Worm (Caenorhabditis elegans): ENCODE results near the gene Y43F8C.7.
A peak's percentile ranks its signal among the peaks of the same experiment; 100 is the strongest.

Gene Y43F8C.7

DNA sequence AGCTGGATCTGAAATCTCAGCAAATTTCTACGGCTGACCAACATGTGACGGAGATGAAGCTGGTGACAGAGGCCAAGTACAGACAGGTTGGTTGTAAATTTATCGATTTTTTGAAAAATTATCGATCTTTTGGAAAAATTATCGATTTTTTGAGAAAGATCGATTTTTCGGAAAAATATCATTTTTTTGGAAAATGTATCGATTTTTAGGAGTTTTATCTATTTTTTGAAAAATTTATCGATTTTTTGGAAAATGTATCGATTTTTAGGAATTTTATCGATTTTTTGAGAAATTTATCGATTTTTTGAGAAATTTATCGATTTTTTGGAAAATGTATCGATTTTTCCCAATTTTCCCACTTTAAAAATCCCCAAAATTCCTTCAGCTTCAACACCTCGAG is 13.9 kb downstream of the Y43F8C.7 start:
- peak; percentile 67 for TF ChIP-seq drap-1 (GFP tag; optimal IDR thresholded peaks at IDR 0.05)
- no peak for TF ChIP-seq unc-62 (GFP tag; optimal IDR thresholded peaks at IDR 0.05)
- no peak for TF ChIP-seq zip-8 (tag; optimal IDR thresholded peaks at IDR 0.05)
- no peak for TF ChIP-seq mep-1 (tag; optimal IDR thresholded peaks at IDR 0.05)

DNA sequence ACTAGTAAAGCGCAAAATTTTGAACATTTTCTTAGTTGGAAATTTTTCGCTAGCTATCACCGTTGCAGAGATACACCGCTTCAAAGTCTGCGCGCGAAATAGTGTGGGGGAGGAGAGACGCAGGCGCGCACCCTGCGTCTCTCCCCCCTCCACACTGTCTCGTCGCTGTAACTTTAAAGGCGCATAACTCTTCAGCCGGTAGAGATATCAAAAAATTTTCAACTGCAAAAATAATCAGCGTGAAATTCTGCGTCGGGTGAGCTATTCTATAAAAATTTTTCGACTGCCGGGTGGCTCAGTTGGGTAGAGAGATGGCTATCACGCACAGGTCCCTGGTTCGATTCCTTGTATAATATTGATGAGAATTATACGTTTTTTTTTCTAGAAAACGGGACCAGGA is 14.3 kb downstream of the Y43F8C.7 start:
- TF ChIP-seq nhr-237 (tag; optimal IDR thresholded peaks at IDR 0.05) = no peak
- no peak for TF ChIP-seq unc-62 (GFP tag; optimal IDR thresholded peaks at IDR 0.05)
- no peak for TF ChIP-seq ham-2 (GFP tag; optimal IDR thresholded peaks at IDR 0.05)
- no peak for TF ChIP-seq nhr-76 (tag; optimal IDR thresholded peaks at IDR 0.05)
- TF ChIP-seq M03D4.4 (tag; optimal IDR thresholded peaks at IDR 0.05) = no peak
- TF ChIP-seq ces-1 (GFP tag; optimal IDR thresholded peaks at IDR 0.05) = no peak
- no peak for TF ChIP-seq unc-120 (tag; optimal IDR thresholded peaks at IDR 0.05; ENCODE audit: poor library complexity, severe bottlenecking)
- no peak for TF ChIP-seq lsy-2 (tag; optimal IDR thresholded peaks at IDR 0.05)
- no peak for TF ChIP-seq elt-3 (tag; optimal IDR thresholded peaks at IDR 0.05)
- TF ChIP-seq pha-4 (tag; optimal IDR thresholded peaks at IDR 0.05) = no peak
- no peak for TF ChIP-seq mls-2 (tag; optimal IDR thresholded peaks at IDR 0.05)
- TF ChIP-seq mab-5 (tag; optimal IDR thresholded peaks at IDR 0.05) = no peak

DNA sequence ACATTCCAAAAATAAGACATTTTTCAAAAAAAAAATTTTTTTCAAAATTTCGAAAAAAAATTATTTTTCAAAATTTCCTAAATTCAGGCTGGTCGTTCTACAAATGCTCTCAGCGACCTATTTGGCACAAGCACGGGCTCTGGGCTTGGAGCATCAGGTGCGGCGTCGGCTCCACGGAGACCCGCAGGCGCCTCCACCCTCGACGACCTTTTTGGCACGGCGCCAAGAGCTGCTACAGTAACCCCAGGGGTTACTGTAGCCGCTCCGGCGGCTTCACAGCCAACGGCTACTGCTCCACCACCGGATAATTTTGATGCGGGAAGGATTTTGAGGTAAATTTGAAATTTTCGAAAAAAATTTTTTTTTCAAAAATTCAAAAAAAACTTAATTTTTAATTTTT is 18.1 kb downstream of the Y43F8C.7 start:
- TF ChIP-seq mab-5 (tag; optimal IDR thresholded peaks at IDR 0.05) (no peak), flh-1 (GFP tag; optimal IDR thresholded peaks at IDR 0.05) (no peak), ceh-43 (GFP tag; optimal IDR thresholded peaks at IDR 0.05) (no peak), snpc-4 (tag; optimal IDR thresholded peaks at IDR 0.05) (no peak), drap-1 (GFP tag; optimal IDR thresholded peaks at IDR 0.05) (no peak), ceh-83 (GFP tag; optimal IDR thresholded peaks at IDR 0.05) (no peak), lsy-2 (tag; optimal IDR thresholded peaks at IDR 0.05) (no peak), ztf-11 (tag; optimal IDR thresholded peaks at IDR 0.05) (no peak), mep-1 (tag; optimal IDR thresholded peaks at IDR 0.05) (no peak), nhr-237 (tag; optimal IDR thresholded peaks at IDR 0.05) (no peak), nhr-28 (tag; optimal IDR thresholded peaks at IDR 0.05) (no peak), sem-2 (GFP tag; optimal IDR thresholded peaks at IDR 0.05) (no peak), tbx-8 (GFP tag; optimal IDR thresholded peaks at IDR 0.05) (no peak)

DNA sequence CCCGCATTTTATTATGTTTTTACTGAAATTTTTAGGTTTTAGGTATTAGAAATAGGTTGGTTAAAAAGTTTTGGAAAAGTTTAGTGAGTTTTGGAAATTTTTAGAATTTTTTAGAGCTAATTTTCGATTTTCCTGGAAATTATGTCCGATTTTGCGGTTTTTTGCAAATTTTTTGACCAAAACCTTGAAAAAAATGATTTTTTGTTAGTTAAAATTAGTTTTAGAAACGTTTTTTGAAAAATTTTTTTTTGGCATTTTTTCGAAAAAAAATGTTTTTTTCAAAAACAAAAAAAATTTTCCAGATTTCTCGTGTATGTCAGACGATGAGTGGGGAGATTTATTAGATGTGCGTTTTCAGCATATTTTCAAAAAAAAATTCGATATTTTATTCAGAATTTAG is 19.1 kb downstream of the Y43F8C.7 start, which contains the start of gene dyf-19:
Gene dyf-19 (plus strand): TSS at position 301 of the 400 bp plus-strand sequence.
- no peak for TF ChIP-seq ceh-83 (GFP tag; optimal IDR thresholded peaks at IDR 0.05)
- no peak for TF ChIP-seq bed-3 (GFP tag; optimal IDR thresholded peaks at IDR 0.05)
- no peak for TF ChIP-seq mep-1 (tag; optimal IDR thresholded peaks at IDR 0.05)
- TF ChIP-seq ztf-11 (tag; optimal IDR thresholded peaks at IDR 0.05) = no peak
- TF ChIP-seq ceh-43 (GFP tag; optimal IDR thresholded peaks at IDR 0.05) = no peak
- TF ChIP-seq flh-1 (GFP tag; optimal IDR thresholded peaks at IDR 0.05) = no peak

DNA sequence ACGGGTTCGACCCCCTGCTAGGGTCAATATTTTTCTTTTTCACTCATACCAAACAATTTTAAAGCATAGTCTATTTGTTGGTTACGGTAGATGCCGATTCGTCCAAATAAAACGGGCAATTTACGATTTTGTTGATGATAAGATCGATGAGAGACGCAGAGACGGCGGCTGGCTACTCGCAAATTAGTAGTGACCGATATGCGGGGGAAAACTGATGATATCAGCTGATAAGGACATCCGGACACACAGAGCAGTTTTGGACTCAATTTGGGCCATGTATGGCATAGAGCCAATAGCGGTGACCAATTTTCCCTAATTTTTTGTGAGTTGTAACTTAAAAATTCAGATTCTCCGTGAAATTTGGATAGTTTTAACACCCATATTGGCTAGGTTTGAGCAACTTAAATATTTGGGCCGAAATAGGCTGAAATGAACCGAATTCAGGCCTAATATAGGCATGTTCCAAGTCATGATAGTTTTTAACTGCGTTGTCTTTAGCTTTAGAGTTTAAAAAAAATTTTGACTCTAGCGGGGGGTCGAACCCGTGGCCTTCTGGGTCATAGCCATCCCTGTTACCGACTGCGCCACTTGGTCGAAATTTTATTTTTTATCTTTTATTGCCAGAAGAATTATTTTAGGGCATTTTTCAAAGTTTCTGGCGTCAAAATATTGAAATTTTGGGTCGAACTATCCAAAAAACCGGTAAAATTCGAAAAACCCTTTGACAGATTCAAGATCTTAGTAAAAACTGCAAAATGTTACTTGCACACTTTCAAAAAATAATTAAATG is 20.1 kb downstream of the Y43F8C.7 start:
- TF ChIP-seq unc-120 (tag; optimal IDR thresholded peaks at IDR 0.05; ENCODE audit: poor library complexity, severe bottlenecking) = no peak
- no peak for TF ChIP-seq ceh-83 (GFP tag; optimal IDR thresholded peaks at IDR 0.05)
- no peak for TF ChIP-seq sptf-1 (tag; optimal IDR thresholded peaks at IDR 0.05)
- TF ChIP-seq ztf-11 (tag; optimal IDR thresholded peaks at IDR 0.05) = no peak
- TF ChIP-seq hlh-1 (tag; optimal IDR thresholded peaks at IDR 0.05) = no peak
- no peak for TF ChIP-seq mep-1 (tag; optimal IDR thresholded peaks at IDR 0.05)
- TF ChIP-seq lsy-2 (tag; optimal IDR thresholded peaks at IDR 0.05) = no peak
- TF ChIP-seq zip-8 (tag; optimal IDR thresholded peaks at IDR 0.05) = no peak
- TF ChIP-seq ham-2 (GFP tag; optimal IDR thresholded peaks at IDR 0.05) = peak; percentile 36
- no peak for TF ChIP-seq elt-3 (tag; optimal IDR thresholded peaks at IDR 0.05)
- peak; percentile 64 for TF ChIP-seq elt-1 (tag; optimal IDR thresholded peaks at IDR 0.05; ENCODE audit: borderline replicate concordance, insufficient read depth)
- TF ChIP-seq M03D4.4 (tag; optimal IDR thresholded peaks at IDR 0.05) = no peak
- TF ChIP-seq nhr-76 (tag; optimal IDR thresholded peaks at IDR 0.05) = no peak
- TF ChIP-seq ces-1 (GFP tag; optimal IDR thresholded peaks at IDR 0.05) = no peak

DNA sequence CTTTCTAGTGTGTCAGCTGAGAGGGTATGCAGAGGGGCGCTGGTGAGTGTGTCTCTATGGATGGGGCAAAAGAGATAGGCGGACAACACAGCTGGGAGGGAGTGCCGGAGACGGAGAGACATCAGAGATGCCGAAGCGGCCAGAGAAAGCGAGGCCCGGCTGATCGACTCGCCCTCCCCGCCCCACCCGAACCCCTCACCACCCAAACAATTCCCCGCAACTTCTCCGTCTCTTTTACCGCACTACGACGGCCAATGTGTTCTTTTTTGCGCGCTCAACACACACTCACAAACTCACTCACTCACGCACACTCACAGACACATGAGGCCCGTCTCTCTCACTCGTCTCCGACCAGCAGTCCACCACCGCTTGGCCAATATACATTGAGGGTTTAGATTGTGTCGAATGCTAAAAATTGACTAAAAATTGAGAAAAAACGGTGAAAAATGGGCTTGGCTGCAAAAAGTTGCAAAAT is 21.4 kb downstream of the Y43F8C.7 start, which contains the start of gene Y43F8C.3:
Gene Y43F8C.3 (minus strand): TSS at position 187 of the 475 bp plus-strand sequence.
- TF ChIP-seq ceh-39 (tag; optimal IDR thresholded peaks at IDR 0.05) (no peak), hlh-1 (tag; optimal IDR thresholded peaks at IDR 0.05) (no peak), M03D4.4 (tag; optimal IDR thresholded peaks at IDR 0.05) (no peak), pha-4 (tag; optimal IDR thresholded peaks at IDR 0.05) (peak; percentile 6), nhr-28 (tag; optimal IDR thresholded peaks at IDR 0.05) (no peak), ces-1 (GFP tag; optimal IDR thresholded peaks at IDR 0.05) (peak; percentile 35), mep-1 (tag; optimal IDR thresholded peaks at IDR 0.05) (peak; percentile 26), nhr-2 (tag; optimal IDR thresholded peaks at IDR 0.05) (no peak), elt-3 (tag; optimal IDR thresholded peaks at IDR 0.05) (no peak), unc-120 (tag; optimal IDR thresholded peaks at IDR 0.05; ENCODE audit: poor library complexity, severe bottlenecking) (peak; percentile 72), bed-3 (GFP tag; optimal IDR thresholded peaks at IDR 0.05) (no peak), lin-32 (GFP tag; optimal IDR thresholded peaks at IDR 0.05) (peak; percentile 40), mab-5 (tag; optimal IDR thresholded peaks at IDR 0.05) (no peak), unc-62 (GFP tag; optimal IDR thresholded peaks at IDR 0.05) (peak; percentile 9), unc-39 (tag; optimal IDR thresholded peaks at IDR 0.05) (peak; percentile 12), tbx-8 (GFP tag; optimal IDR thresholded peaks at IDR 0.05) (no peak), elt-1 (tag; optimal IDR thresholded peaks at IDR 0.05; ENCODE audit: borderline replicate concordance, insufficient read depth) (no peak), sptf-1 (tag; optimal IDR thresholded peaks at IDR 0.05) (peak; percentile 64), ceh-83 (GFP tag; optimal IDR thresholded peaks at IDR 0.05) (no peak), flh-1 (GFP tag; optimal IDR thresholded peaks at IDR 0.05) (no peak), cnd-1 (tag; optimal IDR thresholded peaks at IDR 0.05) (peak; percentile 11), lsy-2 (tag; optimal IDR thresholded peaks at IDR 0.05) (peak; percentile 41), ceh-43 (GFP tag; optimal IDR thresholded peaks at IDR 0.05) (no peak), snpc-4 (tag; optimal IDR thresholded peaks at IDR 0.05) (no peak), sem-2 (GFP tag; optimal IDR thresholded peaks at IDR 0.05) (no peak), drap-1 (GFP tag; optimal IDR thresholded peaks at IDR 0.05) (peak; percentile 96), zip-8 (tag; optimal IDR thresholded peaks at IDR 0.05) (no peak), ham-2 (GFP tag; optimal IDR thresholded peaks at IDR 0.05) (peak; percentile 75)

Data from whole organism, mixed stage, embryonic.